Worm (Caenorhabditis elegans): ENCODE data around the gene irld-22.

DNA sequence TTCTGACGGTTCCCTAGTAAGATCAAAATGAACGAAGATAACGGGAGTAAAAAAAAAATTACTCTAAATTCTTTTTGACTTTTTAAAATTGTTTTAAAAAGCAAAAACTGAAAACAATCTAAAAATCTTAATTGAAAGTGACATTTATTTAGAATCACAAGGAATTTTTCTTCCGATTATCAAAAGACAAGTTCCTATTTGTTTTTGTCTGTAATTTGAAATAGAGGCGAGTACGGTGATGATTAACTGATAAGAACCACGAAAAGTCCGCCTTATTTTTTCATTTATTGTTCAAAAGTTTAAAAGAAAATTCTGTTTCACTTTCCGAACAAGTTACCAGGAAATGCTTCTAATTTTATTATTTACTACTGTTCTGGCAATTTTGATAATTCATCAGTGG, 49.7 kb upstream of the irld-22 start, which contains the start of gene dach-1:
- TF ChIP-seq R02D3.7 (tag; optimal IDR thresholded peaks at IDR 0.05): no peak
- TF ChIP-seq ztf-11 (tag; optimal IDR thresholded peaks at IDR 0.05): no peak

Data from whole organism, L3 larva.